Fruit fly (Drosophila melanogaster): ENCODE data around the gene Ccp84Ae.

Ccp84Ae gene

DNA sequence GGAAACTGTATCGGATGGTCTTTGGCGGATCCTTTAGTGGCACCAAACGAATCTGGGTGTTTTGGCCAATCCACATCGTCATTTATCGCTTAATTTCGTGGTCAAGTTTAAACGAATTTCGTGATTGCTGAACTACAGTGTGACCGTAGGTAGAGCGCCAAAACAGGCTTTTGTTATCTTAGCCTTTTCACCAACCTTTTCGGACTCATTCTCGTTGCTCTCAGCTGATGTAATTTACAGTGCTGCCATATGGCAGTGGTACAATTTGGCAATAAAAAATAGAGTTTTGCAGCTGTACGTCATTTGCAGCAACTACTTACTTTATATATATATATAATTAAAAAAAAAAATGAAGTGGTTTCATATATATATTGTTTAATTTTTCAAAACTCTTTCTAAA lies 31.6 kb downstream of the Ccp84Ae start, which contains the start of gene agt (continued):
- no peak for TF ChIP-seq Lpt (GFP tag; optimal IDR thresholded peaks at IDR 0.05)
- TF ChIP-seq ara (GFP tag; IDR thresholded peaks at IDR 0.05), result no peak
- no peak for TF ChIP-seq CG6683 (GFP tag; optimal IDR thresholded peaks at IDR 0.05)
- TF ChIP-seq Opbp (GFP tag; IDR thresholded peaks at IDR 0.05; ENCODE audit: partially characterized antibody), result 0 out of 3 replicates have a peak, but pooled peaks have one; percentile 25
- TF ChIP-seq CG43689 (GFP tag; IDR thresholded peaks at IDR 0.05), result no peak
- no peak for TF ChIP-seq CG32532 (GFP tag; IDR thresholded peaks at IDR 0.05)
- no peak for TF ChIP-seq CG15073 (GFP tag; optimal IDR thresholded peaks at IDR 0.05)
- TF ChIP-seq Ets97D (GFP tag; optimal IDR thresholded peaks at IDR 0.05), result peak; percentile 56
- TF ChIP-seq CG17186 (GFP tag; optimal IDR thresholded peaks at IDR 0.05), result peak; percentile 2
- TF ChIP-seq ase (GFP tag; IDR thresholded peaks at IDR 0.05), result no peak
- no peak for TF ChIP-seq nau (GFP tag; optimal IDR thresholded peaks at IDR 0.05)
- TF ChIP-seq Atf3 (GFP tag; optimal IDR thresholded peaks at IDR 0.05), result no peak
- no peak for TF ChIP-seq Hsf (GFP tag; optimal IDR thresholded peaks at IDR 0.05)
- TF ChIP-seq CG9932 (GFP tag; IDR thresholded peaks at IDR 0.05), result 0 out of 2 replicates have a peak, but pooled peaks have one; percentile 14
- no peak for TF ChIP-seq CG8944 (GFP tag; optimal IDR thresholded peaks at IDR 0.05)
- TF ChIP-seq CG3995 (GFP tag; optimal IDR thresholded peaks at IDR 0.05), result peak; percentile 80
- peak; percentile 46 to 93 for TF ChIP-seq crp (GFP tag; optimal IDR thresholded peaks at IDR 0.05)
- TF ChIP-seq sisA (GFP tag; IDR thresholded peaks at IDR 0.05), result no peak
- TF ChIP-seq CG10979 (tag; optimal IDR thresholded peaks at IDR 0.05), result peak; percentile 14
- TF ChIP-seq CG10267 (tag; optimal IDR thresholded peaks at IDR 0.05), result peak; percentile 37
- TF ChIP-seq slbo (GFP tag; IDR thresholded peaks at IDR 0.05), result peak; percentile 54; the same call in 1 of the 2 replicates
- no peak for TF ChIP-seq CG31224 (GFP tag; IDR thresholded peaks at IDR 0.05)
- no peak for TF ChIP-seq lov (optimal IDR thresholded peaks at IDR 0.05)
- TF ChIP-seq lov (GFP tag; IDR thresholded peaks at IDR 0.05), result no peak
- TF ChIP-seq Xrp1 (GFP tag; IDR thresholded peaks at IDR 0.05), result 0 out of 2 replicates have a peak, but pooled peaks have one; percentile 17
- no peak for TF ChIP-seq Gsc (GFP tag; IDR thresholded peaks at IDR 0.05)
- no peak for TF ChIP-seq lab (GFP tag; optimal IDR thresholded peaks at IDR 0.05)
- TF ChIP-seq unc-4 (GFP tag; IDR thresholded peaks at IDR 0.05; ENCODE audit: partially characterized antibody), result 0 out of 2 replicates have a peak, but pooled peaks have one; percentile 15
- peak; percentile 30 for TF ChIP-seq CG13894 (tag; optimal IDR thresholded peaks at IDR 0.05)
- no peak for TF ChIP-seq schlank (tag; optimal IDR thresholded peaks at IDR 0.05)
- TF ChIP-seq pzg (GFP tag; optimal IDR thresholded peaks at IDR 0.05), result peak; percentile 85
- peak; percentile 82 for TF ChIP-seq Lhr (GFP tag; optimal IDR thresholded peaks at IDR 0.05)
- 0 out of 2 replicates have a peak, but pooled peaks have one; percentile 8 for TF ChIP-seq Rfx (GFP tag; IDR thresholded peaks at IDR 0.05)
- TF ChIP-seq HmgD (GFP tag; optimal IDR thresholded peaks at IDR 0.05), result peak; percentile 61
- TF ChIP-seq Fer2 (tag; optimal IDR thresholded peaks at IDR 0.05), result no peak
- no peak for TF ChIP-seq scrt (GFP tag; optimal IDR thresholded peaks at IDR 0.05)
- TF ChIP-seq Sin3A (optimal IDR thresholded peaks at IDR 0.05), result peak; percentile 4
- TF ChIP-seq Bgb (GFP tag; IDR thresholded peaks at IDR 0.05; ENCODE audit: partially characterized antibody), result peak; percentile 37; the same call in 1 of the 2 replicates
- no peak for TF ChIP-seq Rx (GFP tag; IDR thresholded peaks at IDR 0.05)
- TF ChIP-seq NC2β (GFP tag; optimal IDR thresholded peaks at IDR 0.05), result peak; percentile 3
- TF ChIP-seq CTCF (GFP tag; optimal IDR thresholded peaks at IDR 0.05), result peak; percentile 71
- TF ChIP-seq slou (GFP tag; optimal IDR thresholded peaks at IDR 0.05), result no peak
- peak; percentile 79 for TF ChIP-seq pita (GFP tag; optimal IDR thresholded peaks at IDR 0.05)
- TF ChIP-seq nmo (GFP tag; optimal IDR thresholded peaks at IDR 0.05), result peak; percentile 28
- TF ChIP-seq CG8290 (GFP tag; optimal IDR thresholded peaks at IDR 0.05), result peak; percentile 85
- peak in 1 of 2 experiments; percentile 67 for TF ChIP-seq CG8290 (tag; optimal IDR thresholded peaks at IDR 0.05)
- peak; percentile 5 for TF ChIP-seq CG17912 (GFP tag; optimal IDR thresholded peaks at IDR 0.05)
- TF ChIP-seq Poxn (GFP tag; IDR thresholded peaks at IDR 0.05), result no peak
- TF ChIP-seq knrl (GFP tag; IDR thresholded peaks at IDR 0.05; ENCODE audit: partially characterized antibody), result peak; percentile 42; the same call in 1 of the 3 replicates
- TF ChIP-seq trem (tag; optimal IDR thresholded peaks at IDR 0.05), result peak; percentile 78
- TF ChIP-seq Optix (GFP tag; IDR thresholded peaks at IDR 0.05), result no peak
- TF ChIP-seq her (GFP tag; optimal IDR thresholded peaks at IDR 0.05), result peak; percentile 61
